Fruit fly (Drosophila melanogaster): ENCODE data around the gene CG5116.
A peak's percentile ranks its signal among the peaks of the same experiment; 100 is the strongest.

Gene CG5116

dm6 chr3R:25462642-25463317 is 20.1 kb upstream of the CG5116 start (continued):
- TF ChIP-seq CG15514 (GFP tag; optimal IDR thresholded peaks at IDR 0.05) (peak; percentile 48), slbo (GFP tag; IDR thresholded peaks at IDR 0.05) (peak; percentile 80), bab2 (GFP tag; optimal IDR thresholded peaks at IDR 0.05) (no peak), CG10431 (GFP tag; optimal IDR thresholded peaks at IDR 0.05) (no peak), Chrac-16 (GFP tag; optimal IDR thresholded peaks at IDR 0.05) (no peak), ase (GFP tag; IDR thresholded peaks at IDR 0.05) (no peak), Ssrp (tag; optimal IDR thresholded peaks at IDR 0.05) (no peak), ATbp (GFP tag; optimal IDR thresholded peaks at IDR 0.05) (no peak), CG34376 (GFP tag; optimal IDR thresholded peaks at IDR 0.05) (no peak), Ets65A (GFP tag) (no peak), CG32772 (GFP tag; IDR thresholded peaks at IDR 0.05) (peak; percentile 53; the same call in 1 of the 2 replicates), Hr39 (optimal IDR thresholded peaks at IDR 0.05) (no peak), MBD-R2 (GFP tag; IDR thresholded peaks at IDR 0.05) (peak; percentile 38; the same call in 1 of the 2 replicates), Doc2 (GFP tag; IDR thresholded peaks at IDR 0.05) (no peak), C15 (GFP tag; IDR thresholded peaks at IDR 0.05) (0 out of 3 replicates have a peak, but pooled peaks have one; percentile 28), seq (GFP tag; IDR thresholded peaks at IDR 0.05) (peak; percentile 28; the same call in 1 of the 2 replicates), Dp (GFP tag; optimal IDR thresholded peaks at IDR 0.05) (no peak), eve (GFP tag; optimal IDR thresholded peaks at IDR 0.05) (peak in 1 of 2 experiments; percentile 53), CG7556 (GFP tag; optimal IDR thresholded peaks at IDR 0.05) (peak; percentile 49), Fer1 (GFP tag; optimal IDR thresholded peaks at IDR 0.05) (peak; percentile 61), tap (tag; optimal IDR thresholded peaks at IDR 0.05) (peak; percentile 42), vvl (GFP tag; IDR thresholded peaks at IDR 0.05) (no peak), Tbp (GFP tag; optimal IDR thresholded peaks at IDR 0.05) (no peak), unpg (GFP tag; optimal IDR thresholded peaks at IDR 0.05) (peak; percentile 43), CG2678 (tag; optimal IDR thresholded peaks at IDR 0.05) (peak; percentile 80), vnd (GFP tag; IDR thresholded peaks at IDR 0.05; ENCODE audit: partially characterized antibody) (no peak), gem (tag; optimal IDR thresholded peaks at IDR 0.05) (peak; percentile 71), CG17568 (GFP tag; optimal IDR thresholded peaks at IDR 0.05) (peak; percentile 58), CG3726 (GFP tag; IDR thresholded peaks at IDR 0.05) (no peak), ttk (GFP tag; IDR thresholded peaks at IDR 0.05) (no peak), Meics (GFP tag; optimal IDR thresholded peaks at IDR 0.05) (peak; percentile 74), Aef1 (GFP tag; IDR thresholded peaks at IDR 0.05) (peak; percentile 51), slp2 (GFP tag; optimal IDR thresholded peaks at IDR 0.05) (no peak), CG9932 (GFP tag; IDR thresholded peaks at IDR 0.05) (peak; percentile 76), cas (GFP tag; IDR thresholded peaks at IDR 0.05) (no peak), CG7987 (GFP tag; optimal IDR thresholded peaks at IDR 0.05) (no peak), toy (GFP tag; IDR thresholded peaks at IDR 0.05) (no peak), Lpt (GFP tag; optimal IDR thresholded peaks at IDR 0.05) (no peak), dan (GFP tag; IDR thresholded peaks at IDR 0.05) (no peak), CG10366 (GFP tag; IDR thresholded peaks at IDR 0.05) (peak; percentile 35), eyg (GFP tag; optimal IDR thresholded peaks at IDR 0.05) (no peak), Deaf1 (tag; optimal IDR thresholded peaks at IDR 0.05) (peak; percentile 22), Kr (GFP tag; optimal IDR thresholded peaks at IDR 0.05) (no peak), HmgD (GFP tag; optimal IDR thresholded peaks at IDR 0.05) (no peak), Antp (GFP tag; optimal IDR thresholded peaks at IDR 0.05) (no peak), CG11723 (GFP tag; optimal IDR thresholded peaks at IDR 0.05) (no peak), chm (GFP tag; IDR thresholded peaks at IDR 0.05) (no peak), HLHmδ (GFP tag; optimal IDR thresholded peaks at IDR 0.05) (no peak), bcd (GFP tag; optimal IDR thresholded peaks at IDR 0.05) (peak; percentile 32), gt (GFP tag; IDR thresholded peaks at IDR 0.05) (no peak), Oli (tag; optimal IDR thresholded peaks at IDR 0.05) (peak; percentile 20), CG8281 (tag; optimal IDR thresholded peaks at IDR 0.05) (no peak)

Measured in whole organism, embryonic.